Worm (Caenorhabditis elegans): Measurements from ENCODE around the gene tomm-70.
A peak's percentile ranks its signal among the peaks of the same experiment; 100 is the strongest.

The tomm-70 gene

ce11 chrIII:8767292-8767829 is 12.8 kb upstream of the tomm-70 start, which contains the start of gene mig-22:
Gene mig-22 (minus strand): TSS chrIII:8767342.
- TF ChIP-seq nhr-2 (tag; optimal IDR thresholded peaks at IDR 0.05) (peak; percentile 88), nhr-12 (tag; optimal IDR thresholded peaks at IDR 0.05) (no peak)

DNA sequence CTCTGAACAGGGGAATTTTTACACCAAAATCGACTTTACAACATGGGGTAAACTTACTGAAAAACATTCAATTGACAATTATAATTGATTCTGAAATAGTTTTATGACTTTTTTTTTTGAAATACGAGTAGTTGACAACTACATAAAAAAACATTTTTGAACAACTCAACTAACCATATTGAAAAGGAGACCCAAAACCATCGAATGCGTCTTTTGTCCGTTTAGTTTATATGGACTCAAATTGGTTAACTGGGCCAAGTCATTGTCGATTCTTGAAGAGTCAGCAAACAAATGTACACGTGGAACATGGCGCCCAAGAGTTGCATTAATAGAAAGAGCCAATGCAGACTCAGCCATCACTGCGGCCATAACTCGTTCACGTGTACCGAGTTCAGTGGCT is 11.9 kb upstream of the tomm-70 start:
- no peak for TF ChIP-seq unc-62 (GFP tag; optimal IDR thresholded peaks at IDR 0.05)
- no peak for TF ChIP-seq pha-4 (tag; optimal IDR thresholded peaks at IDR 0.05)
- TF ChIP-seq flh-1 (GFP tag; optimal IDR thresholded peaks at IDR 0.05), result no peak
- no peak for TF ChIP-seq mls-2 (tag; optimal IDR thresholded peaks at IDR 0.05)
- TF ChIP-seq ceh-43 (GFP tag; optimal IDR thresholded peaks at IDR 0.05), result no peak
- TF ChIP-seq blmp-1 (tag; optimal IDR thresholded peaks at IDR 0.05), result no peak
- TF ChIP-seq zip-8 (tag; optimal IDR thresholded peaks at IDR 0.05), result no peak
- no peak for TF ChIP-seq ces-1 (GFP tag; optimal IDR thresholded peaks at IDR 0.05)
- TF ChIP-seq ceh-83 (GFP tag; optimal IDR thresholded peaks at IDR 0.05), result no peak
- no peak for TF ChIP-seq sem-2 (GFP tag; optimal IDR thresholded peaks at IDR 0.05)
- no peak for TF ChIP-seq nhr-28 (tag; optimal IDR thresholded peaks at IDR 0.05)
- no peak for TF ChIP-seq drap-1 (GFP tag; optimal IDR thresholded peaks at IDR 0.05)
- no peak for TF ChIP-seq lsy-2 (tag; optimal IDR thresholded peaks at IDR 0.05)
- no peak for TF ChIP-seq ham-2 (GFP tag; optimal IDR thresholded peaks at IDR 0.05)
- no peak for TF ChIP-seq nhr-76 (tag; optimal IDR thresholded peaks at IDR 0.05)
- no peak for TF ChIP-seq bed-3 (GFP tag; optimal IDR thresholded peaks at IDR 0.05)

- TF ChIP-seq cnd-1 (tag; optimal IDR thresholded peaks at IDR 0.05), result no peak
These were observed 10.5 kb upstream of the tomm-70 start for ce11 chrIII:8765030-8765429.

DNA sequence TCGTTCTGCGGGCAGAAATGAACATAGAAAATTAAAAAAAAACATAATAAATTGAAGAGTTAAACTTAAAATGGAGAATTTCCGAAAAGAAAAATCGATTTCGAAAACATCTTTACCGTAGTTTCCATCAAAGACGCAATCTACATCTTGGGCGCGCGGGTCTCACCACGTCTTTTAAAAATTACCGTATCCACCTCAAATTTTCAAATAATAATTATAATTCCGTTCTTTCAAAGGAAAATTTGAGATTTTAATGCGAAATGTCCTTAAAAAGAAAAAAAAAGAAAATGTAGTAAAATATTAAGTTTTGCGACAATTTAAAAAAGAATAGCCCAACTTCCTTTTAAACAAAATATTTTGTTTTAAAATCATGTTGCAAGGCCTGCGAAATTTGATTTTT is 8.6 kb upstream of the tomm-70 start:
- TF ChIP-seq M03D4.4 (tag; optimal IDR thresholded peaks at IDR 0.05) (no peak), ham-2 (GFP tag; optimal IDR thresholded peaks at IDR 0.05) (no peak), mep-1 (tag; optimal IDR thresholded peaks at IDR 0.05) (no peak), unc-62 (GFP tag; optimal IDR thresholded peaks at IDR 0.05) (no peak), unc-120 (tag; optimal IDR thresholded peaks at IDR 0.05; ENCODE audit: poor library complexity, severe bottlenecking) (no peak), elt-3 (tag; optimal IDR thresholded peaks at IDR 0.05) (no peak), snpc-4 (tag; optimal IDR thresholded peaks at IDR 0.05) (no peak), lin-13 (tag; optimal IDR thresholded peaks at IDR 0.05) (no peak), nhr-237 (tag; optimal IDR thresholded peaks at IDR 0.05) (no peak), sem-2 (GFP tag; optimal IDR thresholded peaks at IDR 0.05) (no peak), ztf-11 (tag; optimal IDR thresholded peaks at IDR 0.05) (no peak), tbx-8 (GFP tag; optimal IDR thresholded peaks at IDR 0.05) (no peak), drap-1 (GFP tag; optimal IDR thresholded peaks at IDR 0.05) (no peak), nhr-12 (tag; optimal IDR thresholded peaks at IDR 0.05) (no peak), mls-2 (tag; optimal IDR thresholded peaks at IDR 0.05) (no peak), elt-1 (tag; optimal IDR thresholded peaks at IDR 0.05; ENCODE audit: borderline replicate concordance, insufficient read depth) (no peak), ceh-39 (tag; optimal IDR thresholded peaks at IDR 0.05) (no peak)

- no peak for TF ChIP-seq ham-2 (GFP tag; optimal IDR thresholded peaks at IDR 0.05)
- no peak for TF ChIP-seq ceh-83 (GFP tag; optimal IDR thresholded peaks at IDR 0.05)
- TF ChIP-seq elt-3 (tag; optimal IDR thresholded peaks at IDR 0.05), result no peak
- no peak for TF ChIP-seq lsy-2 (tag; optimal IDR thresholded peaks at IDR 0.05)
- no peak for TF ChIP-seq unc-62 (GFP tag; optimal IDR thresholded peaks at IDR 0.05)
- TF ChIP-seq blmp-1 (tag; optimal IDR thresholded peaks at IDR 0.05), result no peak
- TF ChIP-seq flh-1 (GFP tag; optimal IDR thresholded peaks at IDR 0.05), result no peak
- TF ChIP-seq ceh-43 (GFP tag; optimal IDR thresholded peaks at IDR 0.05), result no peak
- no peak for TF ChIP-seq mab-5 (tag; optimal IDR thresholded peaks at IDR 0.05)
- TF ChIP-seq ztf-11 (tag; optimal IDR thresholded peaks at IDR 0.05), result no peak
- no peak for TF ChIP-seq ces-1 (GFP tag; optimal IDR thresholded peaks at IDR 0.05)
- TF ChIP-seq unc-120 (tag; optimal IDR thresholded peaks at IDR 0.05; ENCODE audit: poor library complexity, severe bottlenecking), result no peak
- no peak for TF ChIP-seq unc-39 (tag; optimal IDR thresholded peaks at IDR 0.05)
- no peak for TF ChIP-seq cnd-1 (tag; optimal IDR thresholded peaks at IDR 0.05)
- no peak for TF ChIP-seq sem-2 (GFP tag; optimal IDR thresholded peaks at IDR 0.05)
- TF ChIP-seq drap-1 (GFP tag; optimal IDR thresholded peaks at IDR 0.05), result no peak
- no peak for TF ChIP-seq zip-8 (tag; optimal IDR thresholded peaks at IDR 0.05)
- TF ChIP-seq snpc-4 (tag; optimal IDR thresholded peaks at IDR 0.05), result no peak
- no peak for TF ChIP-seq sptf-1 (tag; optimal IDR thresholded peaks at IDR 0.05)
These were observed 7.5 kb upstream of the tomm-70 start for ce11 chrIII:8762016-8762415.

Measured in whole organism, mixed stage, embryonic.